Fruit fly (Drosophila melanogaster) whole organism, prepupa: ENCODE results near the gene RanGAP.

Source experiments
- CG10631 ChIP-seq: fragments of 200-800 bp; sonication (Bioruptor generic); optimal IDR thresholded peaks from 2 replicates; lab custom pipeline; 2016; ENCODE audit warnings: missing biosample characterization, missing genetic modification characterization
- CG10669 ChIP-seq: fragments of 200-800 bp; sonication (Bioruptor generic); optimal IDR thresholded peaks from 3 replicates; lab custom pipeline; 2018; ENCODE audit warnings: missing biosample characterization, mild to moderate bottlenecking, missing genetic modification characterization, moderate library complexity
- CG11294 ChIP-seq: fragments of 200-800 bp; sonication (Bioruptor generic); IDR thresholded peaks from 2 replicates; pipeline ENCODE4 v1.3.6; 2022; ENCODE audit warnings: missing biosample characterization, missing genetic modification characterization
- CG11762 ChIP-seq: fragments of 200-800 bp; sonication (Bioruptor generic); optimal IDR thresholded peaks from 3 replicates; lab custom pipeline; 2016; ENCODE audit warnings: missing biosample characterization, missing genetic modification characterization; ENCODE audit not compliant: insufficient read depth
- CG15336 ChIP-seq: fragments of 200-800 bp; sonication (Bioruptor generic); IDR thresholded peaks from 2 replicates; pipeline ENCODE4 v1.3.6; 2022; ENCODE audit warnings: missing biosample characterization, missing genetic modification characterization
- CG1621 ChIP-seq: fragments of 200-800 bp; sonication (Bioruptor generic); optimal IDR thresholded peaks from 3 replicates; lab custom pipeline; 2018; ENCODE audit warnings: missing biosample characterization, mild to moderate bottlenecking, missing genetic modification characterization
- CG16779 ChIP-seq: fragments of 200-800 bp; sonication (Bioruptor generic); optimal IDR thresholded peaks from 3 replicates; lab custom pipeline; 2017; ENCODE audit warnings: missing biosample characterization, mild to moderate bottlenecking, missing genetic modification characterization
- CG3032 ChIP-seq: fragments of 200-800 bp; optimal IDR thresholded peaks from 2 replicates; lab custom pipeline; 2019; ENCODE audit warnings: missing biosample characterization, mild to moderate bottlenecking, missing genetic modification characterization, moderate library complexity
- CG31627 ChIP-seq: fragments of 200-800 bp; sonication (Bioruptor generic); optimal IDR thresholded peaks from 3 replicates; lab custom pipeline; 2016; ENCODE audit warnings: missing biosample characterization, missing genetic modification characterization
- CG32006 ChIP-seq: fragments of 200-800 bp; sonication (Bioruptor generic); optimal IDR thresholded peaks from 3 replicates; lab custom pipeline; 2017; ENCODE audit warnings: missing biosample characterization, mild to moderate bottlenecking, missing genetic modification characterization
- CG34406 ChIP-seq: fragments of 200-800 bp; sonication (Bioruptor generic); optimal IDR thresholded peaks from 3 replicates; lab custom pipeline; 2016; ENCODE audit warnings: missing biosample characterization, missing genetic modification characterization
- CG3919 ChIP-seq: fragments of 200-800 bp; sonication (Bioruptor generic); optimal IDR thresholded peaks from 3 replicates; lab custom pipeline; 2016; ENCODE audit warnings: missing biosample characterization, missing genetic modification characterization
- CG4318 ChIP-seq: fragments of 200-800 bp; sonication (Bioruptor generic); optimal IDR thresholded peaks from 3 replicates; lab custom pipeline; 2017; ENCODE audit warnings: missing biosample characterization, mild to moderate bottlenecking, missing genetic modification characterization
- CG6163 ChIP-seq: fragments of 200-800 bp; sonication (Bioruptor generic); IDR thresholded peaks from 3 replicates; pipeline ENCODE4 v1.3.6; 2022; ENCODE audit warnings: missing biosample characterization, missing genetic modification characterization
- CG6276 ChIP-seq: fragments of 200-800 bp; sonication (Bioruptor generic); optimal IDR thresholded peaks from 2 replicates; lab custom pipeline; 2017; ENCODE audit warnings: missing biosample characterization, mild to moderate bottlenecking, missing genetic modification characterization
- CG6792 ChIP-seq: fragments of 200-800 bp; sonication (Bioruptor generic); optimal IDR thresholded peaks from 3 replicates; lab custom pipeline; 2016; ENCODE audit warnings: missing biosample characterization, missing genetic modification characterization
- CG6808 ChIP-seq: fragments of 200-800 bp; sonication (Bioruptor generic); optimal IDR thresholded peaks from 3 replicates; lab custom pipeline; 2017; ENCODE audit warnings: missing biosample characterization, missing genetic modification characterization, mild to moderate bottlenecking, moderate library complexity, missing genetic modification reagents
- CG8632 ChIP-seq: fragments of 200-800 bp; sonication (Bioruptor generic); optimal IDR thresholded peaks from 3 replicates; lab custom pipeline; 2016; ENCODE audit warnings: missing biosample characterization, missing genetic modification characterization
- CG9139 ChIP-seq: fragments of 200-800 bp; sonication (Bioruptor generic); optimal IDR thresholded peaks from 3 replicates; lab custom pipeline; 2017; ENCODE audit warnings: missing biosample characterization, mild to moderate bottlenecking, missing genetic modification characterization
- Eip78C ChIP-seq: fragments of 200-800 bp; sonication (Bioruptor generic); peaks from one replicate; lab custom pipeline; 2016; ENCODE audit warnings: missing biosample characterization, missing genetic modification characterization
- Eip93F ChIP-seq: fragments of 200-800 bp; sonication (Bioruptor generic); optimal IDR thresholded peaks from 2 replicates; lab custom pipeline; 2016; ENCODE audit warnings: missing biosample characterization, mild to moderate bottlenecking, missing genetic modification characterization
- Ets96B ChIP-seq: fragments of 200-800 bp; optimal IDR thresholded peaks from 2 replicates; lab custom pipeline; 2019; ENCODE audit warnings: missing biosample characterization, mild to moderate bottlenecking, missing genetic modification characterization, moderate library complexity
- Gug ChIP-seq: fragments of 200-800 bp; sonication (Bioruptor generic); IDR thresholded peaks from 2 replicates; pipeline ENCODE4 v1.3.6; 2022; ENCODE audit warnings: missing biosample characterization, missing genetic modification characterization
- Hr38 ChIP-seq: sonication (Bioruptor generic); optimal IDR thresholded peaks from 2 replicates; lab custom pipeline; 2016; ENCODE audit warnings: missing biosample characterization, missing genetic modification characterization
- Hr4 ChIP-seq: fragments of 200-800 bp; sonication (Bioruptor generic); optimal IDR thresholded peaks from 3 replicates; lab custom pipeline; 2016; ENCODE audit warnings: missing biosample characterization, missing genetic modification characterization
- Lpt ChIP-seq: fragments of 200-800 bp; sonication (Bioruptor generic); optimal IDR thresholded peaks from 3 replicates; lab custom pipeline; 2016; ENCODE audit warnings: missing biosample characterization, missing genetic modification characterization
- OdsH ChIP-seq: fragments of 200-800 bp; sonication (Bioruptor generic); optimal IDR thresholded peaks from 3 replicates; lab custom pipeline; 2016; ENCODE audit warnings: missing biosample characterization, missing genetic modification characterization
- Smox ChIP-seq: fragments of 200-800 bp; sonication (Bioruptor generic); optimal IDR thresholded peaks from 3 replicates; lab custom pipeline; 2016; ENCODE audit warnings: missing biosample characterization, missing genetic modification characterization
- Sox102F ChIP-seq: fragments of 200-800 bp; sonication (Bioruptor generic); optimal IDR thresholded peaks from 2 replicates; lab custom pipeline; 2016; ENCODE audit warnings: missing biosample characterization, mild to moderate bottlenecking, missing genetic modification characterization
- Sox14 ChIP-seq: fragments of 200-800 bp; sonication (Bioruptor generic); optimal IDR thresholded peaks from 3 replicates; lab custom pipeline; 2016; ENCODE audit warnings: missing biosample characterization, missing genetic modification characterization
- achi ChIP-seq: fragments of 200-800 bp; sonication (Bioruptor generic); optimal IDR thresholded peaks from 3 replicates; lab custom pipeline; 2016; ENCODE audit warnings: missing biosample characterization, missing genetic modification characterization
- cyc ChIP-seq: fragments of 200-800 bp; sonication (Bioruptor generic); optimal IDR thresholded peaks from 3 replicates; lab custom pipeline; 2016; ENCODE audit warnings: missing biosample characterization, missing genetic modification characterization
- dac ChIP-seq: fragments of 200-800 bp; sonication (Bioruptor generic); optimal IDR thresholded peaks from 2 replicates; lab custom pipeline; 2017; ENCODE audit warnings: missing biosample characterization, mild to moderate bottlenecking, missing genetic modification characterization
- dsx ChIP-seq: fragments of 200-800 bp; optimal IDR thresholded peaks from 3 replicates; lab custom pipeline; 2019; ENCODE audit warnings: missing biosample characterization, mild to moderate bottlenecking, missing genetic modification characterization, moderate library complexity; ENCODE audit not compliant: poor library complexity, severe bottlenecking
- eg ChIP-seq: fragments of 200-800 bp; sonication (Bioruptor generic); IDR thresholded peaks from 3 replicates; pipeline ENCODE4 v1.3.6; 2022; ENCODE audit warnings: missing biosample characterization, missing genetic modification characterization
- esn ChIP-seq: fragments of 200-800 bp; sonication (Bioruptor generic); optimal IDR thresholded peaks from 2 replicates; lab custom pipeline; 2016; ENCODE audit warnings: missing biosample characterization, mild to moderate bottlenecking, missing genetic modification characterization, moderate library complexity
- fkh ChIP-seq: fragments of 200-800 bp; sonication (Bioruptor generic); optimal IDR thresholded peaks from 3 replicates; lab custom pipeline; 2017; ENCODE audit warnings: missing biosample characterization, mild to moderate bottlenecking, missing genetic modification characterization, moderate library complexity
- lz ChIP-seq: fragments of 200-800 bp; sonication (Bioruptor generic); optimal IDR thresholded peaks from 3 replicates; lab custom pipeline; 2016; ENCODE audit warnings: missing biosample characterization, missing genetic modification characterization
- net ChIP-seq: fragments of 200-800 bp; sonication (Bioruptor generic); optimal IDR thresholded peaks from 3 replicates; lab custom pipeline; 2016; ENCODE audit warnings: missing biosample characterization, missing genetic modification characterization
- pdm3 ChIP-seq: fragments of 200-800 bp; sonication (Bioruptor generic); optimal IDR thresholded peaks from 3 replicates; lab custom pipeline; 2016; ENCODE audit warnings: missing biosample characterization, missing genetic modification characterization
- salr ChIP-seq, 2 experiments: fragments of 200-800 bp; sonication (Bioruptor generic); optimal IDR thresholded peaks; 3 replicates each; lab custom pipeline; 2016 to 2018; ENCODE audit warnings: missing biosample characterization in 2 of 2, missing genetic modification characterization in 2 of 2, mild to moderate bottlenecking in 1 of 2
- svp ChIP-seq: fragments of 200-800 bp; sonication (Bioruptor generic); peaks from one replicate; lab custom pipeline; 2016; ENCODE audit warnings: missing biosample characterization, missing genetic modification characterization
- vri ChIP-seq: fragments of 200-800 bp; sonication (Bioruptor generic); optimal IDR thresholded peaks from 3 replicates; lab custom pipeline; 2016; ENCODE audit warnings: missing biosample characterization, mild to moderate bottlenecking, missing genetic modification characterization

RanGAP gene

DNA sequence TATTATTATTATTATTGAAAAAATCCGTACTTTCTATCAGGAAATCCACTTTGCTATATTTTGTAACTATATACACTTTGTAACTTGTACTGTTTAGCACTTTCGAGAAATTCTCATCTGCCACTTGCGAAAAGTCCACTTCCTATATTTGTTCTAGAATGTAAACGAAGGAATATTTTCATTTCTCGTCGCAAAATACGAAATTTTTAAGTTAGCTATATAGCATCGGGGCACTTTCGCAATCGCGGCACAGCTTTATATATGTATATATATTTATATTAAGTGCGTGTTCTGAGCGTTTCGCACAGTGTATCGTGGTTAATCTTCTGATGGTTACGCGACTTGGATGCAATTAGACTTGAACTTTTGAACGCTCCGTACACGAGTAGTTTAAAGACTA is at the start of gene RanGAP:
TSS of gene RanGAP (plus strand) at position 169 of the 400 bp plus-strand sequence.
- TF ChIP-seq CG6163 (peak; percentile 40; the same call in 2 of the 3 replicates), OdsH (GFP tag; lab: Kevin White, UChicago) (peak; percentile 13), Sox14 (GFP tag; lab: Kevin White, UChicago) (no peak), cyc (GFP tag; lab: Kevin White, UChicago) (no peak), esn (GFP tag; lab: Kevin White, UChicago) (no peak), lz (GFP tag; lab: Kevin White, UChicago) (no peak), CG6276 (GFP tag; lab: Kevin White, UChicago) (peak; percentile 60), CG1621 (no peak), Hr38 (GFP tag; lab: Kevin White, UChicago) (no peak), Eip78C (peak; percentile 24), net (peak; percentile 18), CG3919 (GFP tag; lab: Kevin White, UChicago) (no peak), CG15336 (no peak), CG32006 (GFP tag; lab: Kevin White, UChicago) (peak; percentile 60), CG16779 (tag; lab: Kevin White, UChicago) (peak; percentile 11), CG4318 (GFP tag; lab: Kevin White, UChicago) (peak; percentile 27), salr (GFP tag; optimal IDR thresholded peaks at IDR 0.05; lab: Kevin White, UChicago) (peak in 1 of 2 experiments; percentile 1), eg (GFP tag; lab: Robert Waterston, UW) (0 out of 3 replicates have a peak, but pooled peaks have one; percentile 39), CG11294 (peak; percentile 27; the same call in 1 of the 2 replicates), svp (GFP tag; lab: Kevin White, UChicago) (peak; percentile 71), CG6808 (GFP tag; lab: Kevin White, UChicago) (peak; percentile 40), CG10669 (GFP tag; lab: Kevin White, UChicago) (peak; percentile 9), Lpt (GFP tag; lab: Kevin White, UChicago) (no peak)

DNA sequence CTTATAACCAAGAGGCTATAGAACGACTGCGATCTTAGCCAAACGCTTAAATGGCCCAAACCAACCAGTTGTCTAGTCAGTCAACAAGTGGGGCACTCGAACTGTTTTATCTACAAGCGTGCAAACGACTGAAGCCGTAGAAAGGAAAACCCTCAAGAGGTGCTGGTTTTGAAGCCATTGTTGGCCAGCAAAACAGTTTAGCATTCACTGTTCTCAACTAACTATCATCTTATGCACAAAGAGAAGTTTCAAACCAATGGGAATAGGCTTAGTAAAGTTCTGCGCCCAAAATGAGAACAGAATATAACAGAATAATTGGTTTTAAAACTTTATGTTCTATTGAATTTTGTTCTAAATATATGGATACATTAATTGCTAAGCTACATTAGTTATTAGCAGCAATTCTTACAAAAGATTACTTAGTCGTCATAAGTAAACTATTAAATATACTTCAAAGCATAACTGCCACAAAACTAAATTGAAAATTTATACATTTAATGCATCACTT is 48.0 kb upstream of the RanGAP start, which contains the start of gene CG31798:
TSS of gene CG31798 (plus strand) at position 458 of the 508 bp plus-strand sequence.
- TF ChIP-seq Lpt (GFP tag; lab: Kevin White, UChicago) (no peak), Sox102F (GFP tag; lab: Kevin White, UChicago) (no peak), CG34406 (no peak), esn (GFP tag; lab: Kevin White, UChicago) (no peak), fkh (GFP tag; lab: Kevin White, UChicago) (no peak), Eip78C (no peak), CG9139 (GFP tag; lab: Kevin White, UChicago) (no peak), CG10631 (GFP tag; lab: Kevin White, UChicago) (no peak), Smox (GFP tag; lab: Kevin White, UChicago) (no peak), lz (GFP tag; lab: Kevin White, UChicago) (no peak)

DNA sequence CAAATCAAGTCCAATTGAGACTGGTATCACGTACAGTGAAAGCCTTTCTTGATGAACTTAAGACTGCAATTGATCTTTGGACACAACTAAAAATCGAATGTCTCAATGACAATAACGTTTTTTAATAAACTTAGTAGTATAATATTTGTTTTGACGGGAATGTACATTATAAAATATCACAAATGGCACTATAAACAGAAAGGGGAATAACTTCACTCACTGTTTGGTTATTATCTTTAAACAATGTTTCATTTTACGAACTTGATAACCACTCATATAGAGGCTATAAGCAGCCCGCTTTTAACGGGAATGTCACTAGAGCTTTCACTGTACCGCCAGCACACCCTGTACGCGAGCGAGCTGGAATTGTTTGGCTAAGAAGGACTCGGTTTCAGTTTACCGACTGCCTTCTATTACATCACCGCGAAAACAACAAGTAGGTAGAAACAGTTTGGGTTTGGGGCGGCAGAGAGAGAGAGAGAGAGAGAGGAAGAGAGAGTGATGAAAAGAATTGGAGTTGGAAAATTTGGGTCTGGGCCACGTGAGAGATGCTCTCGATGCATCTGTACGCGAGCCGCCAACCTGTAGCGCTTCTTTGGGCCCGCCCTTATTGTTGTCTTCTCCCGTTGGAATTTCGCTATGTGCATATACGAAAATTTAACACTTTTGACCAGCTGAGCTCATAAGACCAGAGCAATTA is 44.0 kb upstream of the RanGAP start:
- TF ChIP-seq CG8632 (peak; percentile 39), dac (GFP tag; lab: Kevin White, UChicago) (no peak), vri (GFP tag; lab: Kevin White, UChicago) (peak; percentile 81), CG9139 (GFP tag; lab: Kevin White, UChicago) (no peak), CG1621 (peak; percentile 14), achi (GFP tag; lab: Kevin White, UChicago) (peak; percentile 44), dsx (GFP tag; lab: Kevin White, UChicago) (peak; percentile 17), Hr4 (GFP tag; lab: Kevin White, UChicago) (peak; percentile 53), Sox14 (GFP tag; lab: Kevin White, UChicago) (peak; percentile 77), Ets96B (tag; lab: Kevin White, UChicago) (peak; percentile 52), pdm3 (GFP tag; lab: Kevin White, UChicago) (peak; percentile 64), Sox102F (GFP tag; lab: Kevin White, UChicago) (peak; percentile 70), CG10631 (GFP tag; lab: Kevin White, UChicago) (peak; percentile 63), CG3032 (tag; lab: Kevin White, UChicago) (peak; percentile 34), CG6792 (GFP tag; lab: Kevin White, UChicago) (peak; percentile 56), eg (GFP tag; lab: Robert Waterston, UW) (0 out of 3 replicates have a peak, but pooled peaks have one; percentile 9), CG11762 (GFP tag; lab: Kevin White, UChicago) (peak; percentile 30), esn (GFP tag; lab: Kevin White, UChicago) (peak; percentile 82), Gug (no peak), Eip93F (GFP tag; lab: Kevin White, UChicago) (no peak), CG31627 (peak; percentile 82), CG6163 (0 out of 3 replicates have a peak, but pooled peaks have one; percentile 32), CG4318 (GFP tag; lab: Kevin White, UChicago) (no peak), CG6808 (GFP tag; lab: Kevin White, UChicago) (peak; percentile 51), Smox (GFP tag; lab: Kevin White, UChicago) (peak; percentile 77), salr (GFP tag; optimal IDR thresholded peaks at IDR 0.05; lab: Kevin White, UChicago) (peak; percentile 4 to 50)
